Worm (Caenorhabditis elegans) whole organism, L4/young adult: ENCODE data around the gene R102.10.
"Not testable (repeated sequence)": the region's sequence is repeated elsewhere in the genome, so short reads cannot be mapped to it uniquely, and the experiment has no call there.

ENCODE experiments used
- W03F9.2 ChIP-seq: fragments of 150-350 bp; optimal IDR thresholded peaks from 2 replicates; lab custom pipeline; 2014; ENCODE audit warnings: missing biosample characterization, missing genetic modification characterization
- dao-5 ChIP-seq: sonication (generic microtip); optimal IDR thresholded peaks from 2 replicates; lab custom pipeline; 2016; ENCODE audit warnings: missing genotype, missing genetic modification characterization, moderate library complexity, missing compliant biosample characterization
- him-1 ChIP-seq: sonication (generic microtip); optimal IDR thresholded peaks from 2 replicates; lab custom pipeline; 2016; ENCODE audit warnings: missing genotype, missing genetic modification reagents, missing genetic modification characterization, missing compliant biosample characterization

ce11 chrIV:10751740-10752139 is 46.5 kb downstream of the R102.10 start, which contains the start of gene T25B9.2:
- TF ChIP-seq him-1, W03F9.2, dao-5 (tag; lab: Kevin White, UChicago): not testable (repeated sequence)
